Worm (Caenorhabditis elegans) whole organism, midembryonic: Measurements from ENCODE around the gene H13N06.2.

ENCODE experiments used
- T22C8.4 ChIP-seq: fragments of 200-800 bp; sonication (Bioruptor generic); IDR thresholded peaks from 2 replicates; pipeline ENCODE4 v1.3.6; 2022; ENCODE audit warnings: missing genetic modification characterization, missing compliant biosample characterization
- cog-1 ChIP-seq: sonication (generic microtip); optimal IDR thresholded peaks from 2 replicates; lab custom pipeline; 2016; ENCODE audit warnings: missing genetic modification characterization, missing compliant biosample characterization
- flt-1 ChIP-seq: fragments of 200-800 bp; sonication (Bioruptor generic); IDR thresholded peaks from 2 replicates; pipeline ENCODE4 v1.3.6; 2022; ENCODE audit warnings: missing genetic modification characterization, missing compliant biosample characterization
- klf-2 ChIP-seq: fragments of 200-800 bp; sonication (Bioruptor generic); conservative IDR thresholded peaks from 2 replicates; pipeline ENCODE4 v1.3.6; 2022; ENCODE audit warnings: missing genetic modification reagents, missing genetic modification characterization, missing compliant biosample characterization
- med-1 ChIP-seq: sonication (generic microtip); optimal IDR thresholded peaks from 2 replicates; lab custom pipeline; 2017; ENCODE audit warnings: missing genetic modification characterization, mild to moderate bottlenecking, missing compliant biosample characterization, antibody characterized with exemption, missing genetic modification reagents; ENCODE audit not compliant: insufficient read depth
- ref-1 ChIP-seq: fragments of 200-800 bp; sonication (Bioruptor generic); conservative IDR thresholded peaks from 2 replicates; pipeline ENCODE4 v1.3.6; 2022; ENCODE audit warnings: missing genetic modification reagents, missing genetic modification characterization, missing compliant biosample characterization
- tab-1 ChIP-seq: fragments of 200-800 bp; sonication (Bioruptor generic); IDR thresholded peaks from 2 replicates; pipeline ENCODE4 v1.3.6; 2022; ENCODE audit warnings: missing genetic modification characterization, missing compliant biosample characterization
- ztf-23 ChIP-seq: fragments of 200-800 bp; sonication (Bioruptor generic); IDR thresholded peaks from 2 replicates; pipeline ENCODE4 v1.3.6; 2022; ENCODE audit warnings: missing genetic modification reagents, missing genetic modification characterization, missing compliant biosample characterization
- ztf-29 ChIP-seq: fragments of 200-800 bp; sonication (Bioruptor generic); IDR thresholded peaks from 2 replicates; pipeline ENCODE4 v1.3.6; 2022; ENCODE audit warnings: missing genetic modification reagents, missing genetic modification characterization, missing compliant biosample characterization

Gene H13N06.2

ce11 chrX:15477309-15477708, 10.6 kb upstream of the H13N06.2 start, which contains the start of gene exc-1:
exc-1 (minus strand) TSS chrX:15477409.
- TF ChIP-seq flt-1 (GFP tag; lab: Robert Waterston, UW) (no peak), ref-1 (GFP tag; lab: Robert Waterston, UW) (no peak), tab-1 (GFP tag; lab: Robert Waterston, UW) (no peak), cog-1 (tag; lab: Kevin White, UChicago) (no peak), klf-2 (GFP tag; lab: Robert Waterston, UW) (no peak), ztf-23 (GFP tag; lab: Robert Waterston, UW) (no peak), med-1 (no peak), T22C8.4 (GFP tag; lab: Robert Waterston, UW) (no peak), ztf-29 (GFP tag; lab: Robert Waterston, UW) (no peak)

- no peak for TF ChIP-seq klf-2 (GFP tag; lab: Robert Waterston, UW)
Measured at ce11 chrX:15478717-15479116, 9.2 kb upstream of the H13N06.2 start, which contains the start of gene gcy-36. gcy-36 (plus strand) TSS chrX:15479017.

ce11 chrX:15485262-15485661, 2.6 kb upstream of the H13N06.2 start:
- no peak for TF ChIP-seq ztf-29 (GFP tag; lab: Robert Waterston, UW)
- no peak for TF ChIP-seq klf-2 (GFP tag; lab: Robert Waterston, UW)
- TF ChIP-seq ztf-23 (GFP tag; lab: Robert Waterston, UW): no peak
- no peak for TF ChIP-seq tab-1 (GFP tag; lab: Robert Waterston, UW)
- TF ChIP-seq med-1: no peak
- TF ChIP-seq ref-1 (GFP tag; lab: Robert Waterston, UW): no peak
- no peak for TF ChIP-seq flt-1 (GFP tag; lab: Robert Waterston, UW)
- no peak for TF ChIP-seq cog-1 (tag; lab: Kevin White, UChicago)
- TF ChIP-seq T22C8.4 (GFP tag; lab: Robert Waterston, UW): no peak

ce11 chrX:15487162-15487561, 744 bp upstream of the H13N06.2 start:
- TF ChIP-seq ztf-23 (GFP tag; lab: Robert Waterston, UW) (peak; percentile 40; the same call in 1 of the 2 replicates), ref-1 (GFP tag; lab: Robert Waterston, UW) (no peak)

ce11 chrX:15491110-15491509, 3.2 kb downstream of the H13N06.2 start:
- no peak for TF ChIP-seq cog-1 (tag; lab: Kevin White, UChicago)
- no peak for TF ChIP-seq tab-1 (GFP tag; lab: Robert Waterston, UW)
- no peak for TF ChIP-seq ref-1 (GFP tag; lab: Robert Waterston, UW)
- TF ChIP-seq flt-1 (GFP tag; lab: Robert Waterston, UW): no peak
- TF ChIP-seq T22C8.4 (GFP tag; lab: Robert Waterston, UW): no peak
- TF ChIP-seq klf-2 (GFP tag; lab: Robert Waterston, UW): no peak
- TF ChIP-seq ztf-23 (GFP tag; lab: Robert Waterston, UW): no peak
- no peak for TF ChIP-seq ztf-29 (GFP tag; lab: Robert Waterston, UW)
- no peak for TF ChIP-seq med-1

- no peak for TF ChIP-seq ref-1 (GFP tag; lab: Robert Waterston, UW)
- peak; percentile 74; the same call in 1 of the 2 replicates for TF ChIP-seq tab-1 (GFP tag; lab: Robert Waterston, UW)
- peak; percentile 32 for TF ChIP-seq med-1
- TF ChIP-seq cog-1 (tag; lab: Kevin White, UChicago): peak; percentile 41
- no peak for TF ChIP-seq ztf-29 (GFP tag; lab: Robert Waterston, UW)
- peak; percentile 40; the same call in 1 of the 2 replicates for TF ChIP-seq T22C8.4 (GFP tag; lab: Robert Waterston, UW)
- TF ChIP-seq ztf-23 (GFP tag; lab: Robert Waterston, UW): peak; percentile 75
- peak; percentile 77 for TF ChIP-seq flt-1 (GFP tag; lab: Robert Waterston, UW)
Measured at ce11 chrX:15492759-15493158, 4.9 kb downstream of the H13N06.2 start.

- TF ChIP-seq klf-2 (GFP tag; lab: Robert Waterston, UW): no peak
- no peak for TF ChIP-seq med-1
- peak; percentile 69 for TF ChIP-seq T22C8.4 (GFP tag; lab: Robert Waterston, UW)
- TF ChIP-seq ztf-29 (GFP tag; lab: Robert Waterston, UW): no peak
- TF ChIP-seq cog-1 (tag; lab: Kevin White, UChicago): no peak
- TF ChIP-seq flt-1 (GFP tag; lab: Robert Waterston, UW): no peak
- TF ChIP-seq ztf-23 (GFP tag; lab: Robert Waterston, UW): no peak
Measured at ce11 chrX:15493322-15493721, 5.4 kb downstream of the H13N06.2 start, which contains the start of gene gob-1. gob-1 (plus strand) TSS chrX:15493602.

ce11 chrX:15494154-15494553, 6.2 kb downstream of the H13N06.2 start:
- TF ChIP-seq ztf-29 (GFP tag; lab: Robert Waterston, UW) (no peak), tab-1 (GFP tag; lab: Robert Waterston, UW) (no peak), cog-1 (tag; lab: Kevin White, UChicago) (no peak), ztf-23 (GFP tag; lab: Robert Waterston, UW) (no peak), T22C8.4 (GFP tag; lab: Robert Waterston, UW) (no peak), flt-1 (GFP tag; lab: Robert Waterston, UW) (no peak), ref-1 (GFP tag; lab: Robert Waterston, UW) (no peak), med-1 (no peak), klf-2 (GFP tag; lab: Robert Waterston, UW) (no peak)

ce11 chrX:15496927-15497605, 9.2 kb downstream of the H13N06.2 start, which contains the start of gene suox-1:
suox-1 (plus strand) TSS chrX:15497555.
- TF ChIP-seq cog-1 (tag; lab: Kevin White, UChicago) (no peak), tab-1 (GFP tag; lab: Robert Waterston, UW) (no peak), flt-1 (GFP tag; lab: Robert Waterston, UW) (no peak), med-1 (no peak), T22C8.4 (GFP tag; lab: Robert Waterston, UW) (no peak), ref-1 (GFP tag; lab: Robert Waterston, UW) (no peak), klf-2 (GFP tag; lab: Robert Waterston, UW) (no peak), ztf-29 (GFP tag; lab: Robert Waterston, UW) (no peak), ztf-23 (GFP tag; lab: Robert Waterston, UW) (no peak)
